Fruit fly (Drosophila melanogaster): ENCODE results near the gene ORMDL.

ORMDL gene

DNA sequence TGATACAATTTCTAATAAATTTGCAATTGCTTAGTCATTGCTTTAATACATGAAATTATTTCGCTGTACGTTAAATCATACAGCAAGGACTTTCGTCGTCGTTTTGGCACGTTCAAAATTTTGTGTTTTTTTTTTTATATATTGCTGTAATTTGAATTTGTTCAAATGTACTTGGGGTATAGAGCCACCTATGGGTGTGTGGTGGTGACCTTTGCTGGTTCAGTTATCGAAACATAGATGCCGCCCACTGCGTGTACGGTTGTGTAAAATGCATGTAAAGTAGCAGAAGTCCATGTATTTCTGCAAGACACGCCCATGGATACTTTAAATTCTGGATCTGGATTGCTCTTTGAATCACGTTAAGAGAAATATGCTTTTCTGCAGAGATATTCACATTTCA is 30.8 kb upstream of the ORMDL start (continued):
- TF ChIP-seq fu2 (GFP tag; optimal IDR thresholded peaks at IDR 0.05) (peak; percentile 27), CG2889 (GFP tag; IDR thresholded peaks at IDR 0.05) (0 out of 3 replicates have a peak, but pooled peaks have one; percentile 12), peb (GFP tag; IDR thresholded peaks at IDR 0.05) (no peak), Mrtf (GFP tag; IDR thresholded peaks at IDR 0.05) (peak; percentile 67), Fer2 (tag; optimal IDR thresholded peaks at IDR 0.05) (no peak), Nf-YA (GFP tag; IDR thresholded peaks at IDR 0.05) (no peak), amos (GFP tag; IDR thresholded peaks at IDR 0.05; ENCODE audit: partially characterized antibody) (peak; percentile 76), CG10431 (GFP tag; optimal IDR thresholded peaks at IDR 0.05) (peak; percentile 82), CG14441 (GFP tag; IDR thresholded peaks at IDR 0.05) (peak; percentile 57), Ssrp (tag; optimal IDR thresholded peaks at IDR 0.05) (no peak), H15 (GFP tag; IDR thresholded peaks at IDR 0.05) (no peak; the same call in 2 of the 3 replicates), CG16815 (GFP tag; optimal IDR thresholded peaks at IDR 0.05) (peak; percentile 33), ssp (GFP tag; IDR thresholded peaks at IDR 0.05) (no peak), gfzf (GFP tag; optimal IDR thresholded peaks at IDR 0.05) (peak; percentile 1), CG11723 (GFP tag; optimal IDR thresholded peaks at IDR 0.05) (no peak), CG11456 (GFP tag; IDR thresholded peaks at IDR 0.05) (peak; percentile 93), chm (GFP tag; IDR thresholded peaks at IDR 0.05) (no peak; the same call in 1 of the 2 replicates), CG1233 (GFP tag; optimal IDR thresholded peaks at IDR 0.05) (peak; percentile 30), Dll (GFP tag; IDR thresholded peaks at IDR 0.05; ENCODE audit: partially characterized antibody) (no peak), CG18011 (GFP tag; optimal IDR thresholded peaks at IDR 0.05) (no peak), D (optimal IDR thresholded peaks at IDR 0.05) (no peak), D (GFP tag; optimal IDR thresholded peaks at IDR 0.05) (no peak), danr (GFP tag; IDR thresholded peaks at IDR 0.05) (peak; percentile 15; the same call in 1 of the 2 replicates), CG2116 (GFP tag; optimal IDR thresholded peaks at IDR 0.05) (no peak), Oli (tag; optimal IDR thresholded peaks at IDR 0.05) (no peak), pan (optimal IDR thresholded peaks at IDR 0.05) (no peak), pan (GFP tag; optimal IDR thresholded peaks at IDR 0.05 in 1 of 2, IDR thresholded peaks at IDR 0.05 in 1 of 2) (no peak), ttk (GFP tag; IDR thresholded peaks at IDR 0.05) (peak; percentile 49; the same call in 1 of the 2 replicates), CG4707 (GFP tag; optimal IDR thresholded peaks at IDR 0.05) (no peak), H2.0 (GFP tag; IDR thresholded peaks at IDR 0.05) (0 out of 2 replicates have a peak, but pooled peaks have one; percentile 26), CG8765 (GFP tag; IDR thresholded peaks at IDR 0.05) (peak; percentile 45; the same call in 1 of the 2 replicates), org-1 (GFP tag; optimal IDR thresholded peaks at IDR 0.05) (no peak), Hey (tag; optimal IDR thresholded peaks at IDR 0.05) (no peak), Atf3 (GFP tag; optimal IDR thresholded peaks at IDR 0.05) (peak; percentile 46), CG2199 (GFP tag; IDR thresholded peaks at IDR 0.05) (peak; percentile 98), CG10274 (GFP tag; optimal IDR thresholded peaks at IDR 0.05) (no peak), zfh1 (GFP tag; IDR thresholded peaks at IDR 0.05) (peak; percentile 49; the same call in 1 of the 3 replicates), zen2 (GFP tag; IDR thresholded peaks at IDR 0.05; ENCODE audit: partially characterized antibody) (no peak), Fer1 (GFP tag; optimal IDR thresholded peaks at IDR 0.05) (no peak), CG8281 (tag; optimal IDR thresholded peaks at IDR 0.05) (no peak), HLHmδ (GFP tag; optimal IDR thresholded peaks at IDR 0.05) (peak; percentile 44), pita (GFP tag; optimal IDR thresholded peaks at IDR 0.05) (peak; percentile 50), CHES-1-like (GFP tag; optimal IDR thresholded peaks at IDR 0.05) (peak; percentile 51), Doc3 (GFP tag; IDR thresholded peaks at IDR 0.05; ENCODE audit: partially characterized antibody) (no peak), Myb (GFP tag; optimal IDR thresholded peaks at IDR 0.05) (peak; percentile 78), NC2β (GFP tag; optimal IDR thresholded peaks at IDR 0.05) (peak; percentile 68), shn (GFP tag; optimal IDR thresholded peaks at IDR 0.05) (peak; percentile 62), Optix (GFP tag; IDR thresholded peaks at IDR 0.05) (no peak), en (GFP tag; optimal IDR thresholded peaks at IDR 0.05) (peak; percentile 37), BEAF-32 (GFP tag; optimal IDR thresholded peaks at IDR 0.05) (no peak), Dip2 (GFP tag; IDR thresholded peaks at IDR 0.05) (peak; percentile 99), ERR (GFP tag; optimal IDR thresholded peaks at IDR 0.05) (peak; percentile 32)

Data from whole organism, embryonic.